Fruit fly (Drosophila melanogaster) whole organism, embryonic: ENCODE data around the gene CG43245.

Experiments used
- Blimp-1 ChIP-seq: fragments of 200-800 bp; sonication (Bioruptor generic); optimal IDR thresholded peaks from 3 replicates; lab custom pipeline; 2018; ENCODE audit warnings: missing biosample characterization, missing genetic modification characterization, mild to moderate bottlenecking, moderate library complexity, missing genetic modification reagents
- Bteb2 ChIP-seq: fragments of 200-800 bp; sonication (Bioruptor generic); optimal IDR thresholded peaks from 2 replicates; lab custom pipeline; 2016; ENCODE audit warnings: missing biosample characterization, missing genetic modification characterization
- CG10979 ChIP-seq: fragments of 200-800 bp; sonication (Bioruptor generic); optimal IDR thresholded peaks from 2 replicates; lab custom pipeline; 2018; ENCODE audit warnings: missing biosample characterization, mild to moderate bottlenecking, missing genetic modification characterization, moderate library complexity
- CG12071 ChIP-seq: fragments of 200-800 bp; sonication (Bioruptor generic); optimal IDR thresholded peaks from 3 replicates; lab custom pipeline; 2018; ENCODE audit warnings: missing biosample characterization, mild to moderate bottlenecking, missing genetic modification characterization
- CG12236 ChIP-seq: fragments of 200-800 bp; sonication (Bioruptor generic); optimal IDR thresholded peaks from 2 replicates; lab custom pipeline; 2016; ENCODE audit warnings: missing biosample characterization, missing genetic modification characterization
- CG13296 ChIP-seq: fragments of 200-800 bp; sonication (Bioruptor generic); optimal IDR thresholded peaks from 3 replicates; lab custom pipeline; 2018; ENCODE audit warnings: missing biosample characterization, mild to moderate bottlenecking, missing genetic modification characterization
- CG13894 ChIP-seq: fragments of 200-800 bp; sonication (Bioruptor generic); optimal IDR thresholded peaks from 3 replicates; lab custom pipeline; 2018; ENCODE audit warnings: missing biosample characterization, mild to moderate bottlenecking, missing genetic modification characterization, moderate library complexity
- CG15696 ChIP-seq: fragments of 200-800 bp; sonication (Bioruptor generic); optimal IDR thresholded peaks from 2 replicates; lab custom pipeline; 2019; ENCODE audit warnings: missing biosample characterization, mild to moderate bottlenecking, missing genetic modification characterization, moderate library complexity
- CG17359 ChIP-seq: fragments of 200-800 bp; sonication (Bioruptor generic); optimal IDR thresholded peaks from 3 replicates; lab custom pipeline; 2018; ENCODE audit warnings: missing biosample characterization, mild to moderate bottlenecking, missing genetic modification characterization, moderate library complexity
- CG1832 ChIP-seq: fragments of 200-800 bp; sonication (Bioruptor generic); optimal IDR thresholded peaks from 2 replicates; lab custom pipeline; 2017; ENCODE audit warnings: missing biosample characterization, mild to moderate bottlenecking, missing genetic modification characterization, inconsistent platforms
- CG2116 ChIP-seq: fragments of 200-800 bp; sonication (Bioruptor generic); optimal IDR thresholded peaks from 3 replicates; lab custom pipeline; 2018; ENCODE audit warnings: missing biosample characterization, mild to moderate bottlenecking, missing genetic modification characterization
- CG2199 ChIP-seq: fragments of 200-800 bp; sonication (Bioruptor generic); IDR thresholded peaks from 3 replicates; pipeline ENCODE4 v1.3.6; 2022; ENCODE audit warnings: missing biosample characterization, missing genetic modification characterization
- CG30020 ChIP-seq: fragments of 200-800 bp; optimal IDR thresholded peaks from 2 replicates; lab custom pipeline; 2019; ENCODE audit warnings: missing biosample characterization, mild to moderate bottlenecking, missing genetic modification characterization, moderate library complexity
- CG4617 ChIP-seq: fragments of 200-800 bp; sonication (Bioruptor generic); optimal IDR thresholded peaks from 3 replicates; lab custom pipeline; 2016; ENCODE audit warnings: missing biosample characterization, missing genetic modification characterization, borderline replicate concordance
- CG6854 ChIP-seq: fragments of 200-800 bp; sonication (Bioruptor generic); optimal IDR thresholded peaks from 3 replicates; lab custom pipeline; 2017; ENCODE audit warnings: missing biosample characterization, mild to moderate bottlenecking, missing genetic modification characterization
- CG7357 ChIP-seq: fragments of 200-800 bp; sonication (Bioruptor generic); IDR thresholded peaks from 3 replicates; pipeline ENCODE4 v1.3.6; 2022; ENCODE audit warnings: missing biosample characterization, missing genetic modification characterization
- CG8924 ChIP-seq: fragments of 200-800 bp; optimal IDR thresholded peaks from 3 replicates; lab custom pipeline; 2019; ENCODE audit warnings: missing biosample characterization, mild to moderate bottlenecking, missing genetic modification characterization, moderate library complexity
- CG9727 ChIP-seq: fragments of 200-800 bp; sonication (Bioruptor generic); optimal IDR thresholded peaks from 3 replicates; lab custom pipeline; 2017; ENCODE audit warnings: missing biosample characterization, mild to moderate bottlenecking, missing genetic modification characterization
- CG9797 ChIP-seq: fragments of 200-800 bp; sonication (Bioruptor generic); optimal IDR thresholded peaks from 3 replicates; lab custom pipeline; 2018; ENCODE audit warnings: missing biosample characterization, mild to moderate bottlenecking, missing genetic modification characterization
- Chrac-16 ChIP-seq: fragments of 200-800 bp; sonication (Bioruptor generic); optimal IDR thresholded peaks from 3 replicates; lab custom pipeline; 2016; ENCODE audit warnings: missing biosample characterization, missing genetic modification characterization
- CrebB ChIP-seq: fragments of 200-800 bp; sonication (Bioruptor generic); optimal IDR thresholded peaks from 3 replicates; lab custom pipeline; 2018; ENCODE audit warnings: missing biosample characterization, mild to moderate bottlenecking, missing genetic modification characterization
- Deaf1 ChIP-seq: fragments of 200-800 bp; optimal IDR thresholded peaks from 3 replicates; lab custom pipeline; 2019; ENCODE audit warnings: missing biosample characterization, mild to moderate bottlenecking, missing genetic modification characterization, moderate library complexity
- Dfd ChIP-seq, 2 experiments: fragments of >200 bp; optimal IDR thresholded peaks; 2 replicates each; lab custom pipeline; 2017; ENCODE audit warnings: missing biosample characterization in 2 of 2, missing genetic modification characterization in 2 of 2
- GATAe ChIP-seq: fragments of 200-800 bp; sonication (Bioruptor generic); conservative IDR thresholded peaks from 2 replicates; pipeline ENCODE4 v1.3.6; 2022; ENCODE audit warnings: missing biosample characterization, missing genetic modification characterization
- HLHmδ ChIP-seq: fragments of 200-800 bp; sonication (Bioruptor generic); optimal IDR thresholded peaks from 2 replicates; lab custom pipeline; 2018; ENCODE audit warnings: missing biosample characterization, mild to moderate bottlenecking, missing genetic modification characterization, moderate library complexity
- Hmx ChIP-seq: fragments of 200-800 bp; sonication (Bioruptor generic); optimal IDR thresholded peaks from 2 replicates; lab custom pipeline; 2016; ENCODE audit warnings: missing biosample characterization, missing genetic modification characterization
- Hr51 ChIP-seq, 2 experiments: fragments of 200-800 bp; sonication (Bioruptor generic); optimal IDR thresholded peaks; 2 replicates in 1 of 2; 3 replicates in 1 of 2; lab custom pipeline; 2016 to 2018; ENCODE audit warnings: missing biosample characterization in 2 of 2, missing genetic modification characterization in 2 of 2, mild to moderate bottlenecking in 1 of 2, moderate library complexity in 1 of 2
- Med ChIP-seq: fragments of 200-800 bp; sonication (Bioruptor generic); peaks from one replicate; lab custom pipeline; 2016; ENCODE audit warnings: missing biosample characterization, missing genetic modification characterization, mild to moderate bottlenecking, inconsistent platforms, moderate library complexity
- Rx ChIP-seq: fragments of 200-800 bp; sonication (Bioruptor generic); IDR thresholded peaks from 2 replicates; pipeline ENCODE4 v1.3.6; 2022; ENCODE audit warnings: missing biosample characterization, missing genetic modification characterization
- Side ChIP-seq: fragments of 200-800 bp; sonication (Bioruptor generic); optimal IDR thresholded peaks from 2 replicates; lab custom pipeline; 2016; ENCODE audit warnings: missing biosample characterization, missing genetic modification characterization
- Sox102F ChIP-seq: fragments of 200-800 bp; sonication (Bioruptor generic); optimal IDR thresholded peaks from 2 replicates; lab custom pipeline; 2018; ENCODE audit warnings: missing biosample characterization, mild to moderate bottlenecking, missing genetic modification characterization, moderate library complexity
- TFAM ChIP-seq: fragments of 200-800 bp; sonication (Bioruptor generic); optimal IDR thresholded peaks from 2 replicates; lab custom pipeline; 2017; ENCODE audit warnings: missing biosample characterization, missing genetic modification characterization, inconsistent platforms
- Tbp ChIP-seq: fragments of >200 bp; optimal IDR thresholded peaks from 2 replicates; lab custom pipeline; 2018; ENCODE audit warnings: missing biosample characterization, missing genetic modification characterization
- Xrp1 ChIP-seq: fragments of 200-800 bp; sonication (Bioruptor generic); IDR thresholded peaks from 2 replicates; pipeline ENCODE4 v1.3.6; 2022; ENCODE audit warnings: missing biosample characterization, missing genetic modification characterization
- cato ChIP-seq: fragments of 200-800 bp; sonication (Bioruptor generic); optimal IDR thresholded peaks from 2 replicates; lab custom pipeline; 2016; ENCODE audit warnings: missing biosample characterization, missing genetic modification characterization, borderline replicate concordance
- crc ChIP-seq: fragments of 200-800 bp; sonication (Bioruptor generic); optimal IDR thresholded peaks from 2 replicates; lab custom pipeline; 2016; ENCODE audit warnings: missing biosample characterization, missing genetic modification characterization
- croc ChIP-seq: fragments of 200-800 bp; sonication (Bioruptor generic); conservative IDR thresholded peaks from 3 replicates; pipeline ENCODE4 v1.3.6; 2022; ENCODE audit warnings: missing biosample characterization, missing genetic modification characterization
- dimm ChIP-seq: fragments of 200-800 bp; sonication (Bioruptor generic); IDR thresholded peaks from 2 replicates; pipeline ENCODE4 v1.3.6; 2022; ENCODE audit warnings: missing biosample characterization, missing genetic modification characterization
- dmrt99B ChIP-seq: fragments of 200-800 bp; sonication (Bioruptor generic); optimal IDR thresholded peaks from 2 replicates; lab custom pipeline; 2018; ENCODE audit warnings: missing biosample characterization, mild to moderate bottlenecking, missing genetic modification characterization, moderate library complexity
- grn ChIP-seq: fragments of 200-800 bp; sonication (Bioruptor generic); optimal IDR thresholded peaks from 3 replicates; lab custom pipeline; 2017; ENCODE audit warnings: missing biosample characterization, missing genetic modification characterization
- hth ChIP-seq: fragments of >200 bp; optimal IDR thresholded peaks from 2 replicates; lab custom pipeline; 2017; ENCODE audit warnings: inconsistent platforms
- jumu ChIP-seq: fragments of 200-800 bp; sonication (Bioruptor generic); optimal IDR thresholded peaks from 3 replicates; lab custom pipeline; 2016; ENCODE audit warnings: missing biosample characterization, missing genetic modification characterization
- pb ChIP-seq: fragments of 200-800 bp; sonication (Bioruptor generic); optimal IDR thresholded peaks from 3 replicates; lab custom pipeline; 2016; ENCODE audit warnings: missing biosample characterization, missing genetic modification characterization
- prd ChIP-seq, 3 experiments: fragments of >200 bp in 2 of 3; fragments of 200-800 bp in 1 of 3; sonication (Bioruptor generic) in 1 of 3; optimal IDR thresholded peaks in 2 of 3; IDR thresholded peaks in 1 of 3; 2 replicates in 2 of 3; 3 replicates in 1 of 3; pipeline versions ENCODE4 v1.3.6 to Lab custom; 2017 to 2022; ENCODE audit warnings: missing biosample characterization in 1 of 3, missing genetic modification characterization in 1 of 3
- row ChIP-seq: fragments of 200-800 bp; sonication (Bioruptor generic); IDR thresholded peaks from 3 replicates; pipeline ENCODE4 v1.3.6; 2022; ENCODE audit warnings: missing biosample characterization, missing genetic modification characterization
- tio ChIP-seq: fragments of 200-800 bp; sonication (Bioruptor generic); optimal IDR thresholded peaks from 2 replicates; lab custom pipeline; 2017; ENCODE audit warnings: missing biosample characterization, missing genetic modification characterization, inconsistent platforms
- trh ChIP-seq: fragments of 200-800 bp; sonication (Bioruptor generic); optimal IDR thresholded peaks from 2 replicates; lab custom pipeline; 2016; ENCODE audit warnings: missing biosample characterization, missing genetic modification characterization
- zf30C ChIP-seq: fragments of 200-800 bp; sonication (Bioruptor generic); optimal IDR thresholded peaks from 3 replicates; lab custom pipeline; 2018; ENCODE audit warnings: missing biosample characterization, mild to moderate bottlenecking, missing genetic modification characterization
- zfh1 ChIP-seq: fragments of 200-800 bp; sonication (Bioruptor generic); IDR thresholded peaks from 3 replicates; pipeline ENCODE4 v1.3.6; 2022; ENCODE audit warnings: missing biosample characterization, missing genetic modification characterization

CG43245 gene

DNA sequence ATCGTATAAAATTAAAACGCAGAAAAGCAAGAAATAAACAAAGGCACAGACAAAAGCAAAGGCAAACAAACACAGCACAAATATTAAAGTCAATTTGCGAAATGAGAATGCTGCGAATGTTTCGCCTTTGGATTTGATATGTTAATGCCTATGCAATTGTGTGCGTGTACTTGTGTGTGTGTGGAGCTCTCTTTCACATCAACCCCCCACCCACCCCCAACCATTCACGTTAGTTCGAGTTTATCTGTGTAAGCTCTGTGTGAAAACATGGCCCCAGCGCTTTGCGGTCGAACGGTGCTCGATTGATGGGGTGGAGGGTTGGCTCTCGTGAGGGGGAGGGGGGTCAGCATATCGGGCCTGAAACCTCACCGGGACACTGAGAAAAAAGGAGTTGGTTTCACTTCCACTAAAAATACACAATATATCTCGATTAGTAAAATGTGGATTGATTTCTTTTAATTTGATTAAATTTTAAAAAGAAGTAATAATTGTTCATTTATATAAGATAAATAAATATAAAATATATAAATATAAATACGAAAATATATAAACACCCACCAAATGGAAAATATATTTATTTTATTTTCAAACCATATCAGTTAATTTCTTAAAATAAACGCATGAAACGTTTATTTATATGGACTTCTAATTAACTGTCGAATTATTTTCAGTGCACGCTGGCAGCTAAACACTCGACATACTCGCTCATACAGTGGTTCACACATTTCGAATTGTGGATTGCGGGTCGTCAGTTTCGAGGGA, 33.2 kb upstream of the CG43245 start (continued):
- TF ChIP-seq tio (GFP tag; lab: Kevin White, UChicago) (no peak), CG1832 (GFP tag; lab: Kevin White, UChicago) (no peak), zfh1 (GFP tag; lab: Robert Waterston, UW) (no peak; the same call in 1 of the 3 replicates), CG8924 (peak; percentile 95), CG7357 (GFP tag; lab: Robert Waterston, UW) (peak; percentile 79), Xrp1 (GFP tag; lab: Robert Waterston, UW) (peak; percentile 85), grn (no peak), CG13296 (GFP tag; lab: Kevin White, UChicago) (peak; percentile 91), CG9727 (GFP tag; lab: Kevin White, UChicago) (peak; percentile 91), GATAe (GFP tag; lab: Robert Waterston, UW) (peak; percentile 74), Blimp-1 (GFP tag; lab: Kevin White, UChicago) (peak; percentile 89), CG13894 (tag; lab: Kevin White, UChicago) (peak; percentile 70), CG17359 (tag; lab: Kevin White, UChicago) (peak; percentile 82), CrebB (no peak), TFAM (no peak), Tbp (GFP tag; lab: Kevin White, UChicago) (no peak), croc (GFP tag; lab: Robert Waterston, UW) (peak; percentile 61; the same call in 2 of the 3 replicates), Dfd (GFP tag; optimal IDR thresholded peaks at IDR 0.05; lab: Kevin White, UChicago) (no peak), CG6854 (GFP tag; lab: Kevin White, UChicago) (peak; percentile 38), CG2199 (GFP tag; lab: Robert Waterston, UW) (peak; percentile 70; the same call in 2 of the 3 replicates), Hr51 (GFP tag; optimal IDR thresholded peaks at IDR 0.05; lab: Kevin White, UChicago) (peak; percentile 22 to 89), Deaf1 (tag; lab: Kevin White, UChicago) (peak; percentile 71), CG12071 (GFP tag; lab: Kevin White, UChicago) (peak; percentile 51), zf30C (GFP tag; lab: Kevin White, UChicago) (peak; percentile 59), CG30020 (tag; lab: Kevin White, UChicago) (peak; percentile 66), hth (lab: Kevin White, UChicago) (no peak), prd (optimal IDR thresholded peaks at IDR 0.05; lab: Kevin White, UChicago) (no peak), prd (GFP tag; IDR thresholded peaks at IDR 0.05; lab: Robert Waterston, UW) (peak; percentile 78), trh (peak; percentile 52), crc (no peak), dmrt99B (peak; percentile 95), CG2116 (GFP tag; lab: Kevin White, UChicago) (peak; percentile 1), CG4617 (no peak), pb (GFP tag; lab: Kevin White, UChicago) (no peak), CG10979 (peak; percentile 94), Med (GFP tag; lab: Kevin White, UChicago) (peak; percentile 67), Sox102F (GFP tag; lab: Kevin White, UChicago) (peak; percentile 83), HLHmδ (peak; percentile 29), CG12236 (no peak), Rx (GFP tag; lab: Robert Waterston, UW) (peak; percentile 21), CG15696 (tag; lab: Kevin White, UChicago) (peak; percentile 48), dimm (0 out of 2 replicates have a peak, but pooled peaks have one; percentile 45), CG9797 (GFP tag; lab: Kevin White, UChicago) (no peak), jumu (no peak), cato (GFP tag; lab: Kevin White, UChicago) (peak; percentile 11), Side (no peak), row (GFP tag; lab: Robert Waterston, UW) (peak; percentile 78), Hmx (GFP tag; lab: Kevin White, UChicago) (no peak), Bteb2 (GFP tag; lab: Kevin White, UChicago) (no peak), Chrac-16 (GFP tag; lab: Kevin White, UChicago) (peak; percentile 69)
